Fruit fly (Drosophila melanogaster): Measurements from ENCODE around the gene Idgf1.

The Idgf1 gene

dm6 chr2L:16491752-16492616, 46.9 kb downstream of the Idgf1 start:
- no peak for TF ChIP-seq Sin3A (optimal IDR thresholded peaks at IDR 0.05)
- TF ChIP-seq psq (optimal IDR thresholded peaks at IDR 0.05): no peak
- no peak for TF ChIP-seq Myc (optimal IDR thresholded peaks at IDR 0.05)
- no peak for TF ChIP-seq ttk (optimal IDR thresholded peaks at IDR 0.05)
- no peak for TF ChIP-seq insv (optimal IDR thresholded peaks at IDR 0.05)
- TF ChIP-seq h (optimal IDR thresholded peaks at IDR 0.05): no peak

- TF ChIP-seq ttk (optimal IDR thresholded peaks at IDR 0.05) (no peak), Myc (optimal IDR thresholded peaks at IDR 0.05) (no peak), insv (optimal IDR thresholded peaks at IDR 0.05) (no peak), Sin3A (optimal IDR thresholded peaks at IDR 0.05) (no peak), h (optimal IDR thresholded peaks at IDR 0.05) (no peak), psq (optimal IDR thresholded peaks at IDR 0.05) (no peak)
Measured at dm6 chr2L:16492617-16493203, 47.6 kb downstream of the Idgf1 start.

dm6 chr2L:16493999-16494741, 49.1 kb downstream of the Idgf1 start:
- TF ChIP-seq psq (optimal IDR thresholded peaks at IDR 0.05) (no peak), h (optimal IDR thresholded peaks at IDR 0.05) (no peak), Sin3A (optimal IDR thresholded peaks at IDR 0.05) (no peak), insv (optimal IDR thresholded peaks at IDR 0.05) (no peak), Myc (optimal IDR thresholded peaks at IDR 0.05) (no peak), ttk (optimal IDR thresholded peaks at IDR 0.05) (no peak)

dm6 chr2L:16495193-16495780, 50.2 kb downstream of the Idgf1 start:
- TF ChIP-seq ttk (optimal IDR thresholded peaks at IDR 0.05) (no peak), Sin3A (optimal IDR thresholded peaks at IDR 0.05) (no peak), insv (optimal IDR thresholded peaks at IDR 0.05) (no peak), psq (optimal IDR thresholded peaks at IDR 0.05) (no peak), Myc (optimal IDR thresholded peaks at IDR 0.05) (no peak), h (optimal IDR thresholded peaks at IDR 0.05) (no peak)
